Worm (Caenorhabditis elegans) whole organism, late embryonic: ENCODE measurements around the gene K03B4.4.
A peak's percentile ranks its signal among the peaks of the same experiment; 100 is the strongest.

ENCODE experiments used
- C08G9.2 ChIP-seq: sonication (generic microtip); optimal IDR thresholded peaks from 2 replicates; lab custom pipeline; 2016; ENCODE audit warnings: mild to moderate bottlenecking, missing genetic modification characterization, moderate library complexity, missing compliant biosample characterization
- C38D4.7 ChIP-seq: fragments of 200-800 bp; sonication (Bioruptor generic); optimal IDR thresholded peaks from 2 replicates; lab custom pipeline; 2018; ENCODE audit warnings: mild to moderate bottlenecking, missing genetic modification characterization, moderate library complexity, missing compliant biosample characterization
- K02D7.2 ChIP-seq: sonication (generic microtip); optimal IDR thresholded peaks from 2 replicates; lab custom pipeline; 2017; ENCODE audit warnings: mild to moderate bottlenecking, missing genetic modification characterization, missing compliant biosample characterization
- T23F11.4 ChIP-seq: fragments of 200-800 bp; sonication (Bioruptor generic); optimal IDR thresholded peaks from 2 replicates; lab custom pipeline; 2018; ENCODE audit warnings: mild to moderate bottlenecking, missing genetic modification characterization, missing compliant biosample characterization
- ceh-14 ChIP-seq: sonication (generic microtip); optimal IDR thresholded peaks from 2 replicates; lab custom pipeline; 2016; ENCODE audit warnings: missing genotype, missing genetic modification characterization, missing compliant biosample characterization
- ceh-2 ChIP-seq: sonication (generic microtip); optimal IDR thresholded peaks from 2 replicates; lab custom pipeline; 2016; ENCODE audit warnings: missing genotype, missing genetic modification characterization, missing compliant biosample characterization
- ceh-22 ChIP-seq: sonication (generic microtip); optimal IDR thresholded peaks from 2 replicates; lab custom pipeline; 2017; ENCODE audit warnings: missing biosample characterization, missing genetic modification characterization
- ceh-24 ChIP-seq: sonication (generic microtip); optimal IDR thresholded peaks from 2 replicates; lab custom pipeline; 2016; ENCODE audit warnings: mild to moderate bottlenecking, missing genetic modification characterization, missing compliant biosample characterization
- ceh-30 ChIP-seq: fragments of 150-350 bp; optimal IDR thresholded peaks from 2 replicates; lab custom pipeline; 2014; ENCODE audit warnings: missing biosample characterization, missing genetic modification characterization
- ceh-31 ChIP-seq: sonication (generic microtip); optimal IDR thresholded peaks from 2 replicates; lab custom pipeline; 2016; ENCODE audit warnings: missing genetic modification characterization, missing compliant biosample characterization
- ceh-45 ChIP-seq: fragments of 200-800 bp; sonication (Bioruptor generic); IDR thresholded peaks from 2 replicates; pipeline ENCODE4 v1.3.6; 2022; ENCODE audit warnings: missing genetic modification reagents, missing genetic modification characterization, missing compliant biosample characterization
- ceh-48 ChIP-seq: sonication (generic microtip); optimal IDR thresholded peaks from 2 replicates; lab custom pipeline; 2016; ENCODE audit warnings: missing genetic modification characterization, inconsistent platforms, missing compliant biosample characterization
- ceh-6 ChIP-seq: fragments of 200-800 bp; sonication (Bioruptor generic); optimal IDR thresholded peaks from 2 replicates; lab custom pipeline; 2018; ENCODE audit warnings: mild to moderate bottlenecking, missing genetic modification characterization, missing compliant biosample characterization
- ceh-9 ChIP-seq: sonication (generic microtip); optimal IDR thresholded peaks from 2 replicates; lab custom pipeline; 2016; ENCODE audit warnings: mild to moderate bottlenecking, missing genetic modification characterization, inconsistent platforms, missing compliant biosample characterization
- che-1 ChIP-seq: sonication (generic microtip); optimal IDR thresholded peaks from 2 replicates; lab custom pipeline; 2016; ENCODE audit warnings: mild to moderate bottlenecking, missing genetic modification characterization, missing compliant biosample characterization
- dmd-4 ChIP-seq: sonication (generic microtip); optimal IDR thresholded peaks from 2 replicates; lab custom pipeline; 2016; ENCODE audit warnings: borderline replicate concordance, missing genetic modification characterization, missing compliant biosample characterization
- elt-2 ChIP-seq: sonication (generic microtip); optimal IDR thresholded peaks from 2 replicates; lab custom pipeline; 2016; ENCODE audit warnings: missing genetic modification reagents, missing genetic modification characterization, missing compliant biosample characterization
- elt-4 ChIP-seq: sonication (generic microtip); optimal IDR thresholded peaks from 2 replicates; lab custom pipeline; 2016; ENCODE audit warnings: missing genetic modification characterization, missing compliant biosample characterization
- ets-4 ChIP-seq: sonication (generic microtip); optimal IDR thresholded peaks from 2 replicates; lab custom pipeline; 2016; ENCODE audit warnings: missing genetic modification characterization, missing compliant biosample characterization
- eyg-1 ChIP-seq: sonication (generic microtip); optimal IDR thresholded peaks from 2 replicates; lab custom pipeline; 2016; ENCODE audit warnings: missing genotype, missing genetic modification characterization, missing compliant biosample characterization
- fax-1 ChIP-seq: sonication (generic microtip); optimal IDR thresholded peaks from 2 replicates; lab custom pipeline; 2016; ENCODE audit warnings: missing genotype, missing genetic modification characterization, missing compliant biosample characterization
- fkh-10 ChIP-seq: fragments of 150-350 bp; optimal IDR thresholded peaks from 2 replicates; lab custom pipeline; 2014; ENCODE audit warnings: missing biosample characterization, missing genetic modification reagents, missing genetic modification characterization
- hlh-13 ChIP-seq: fragments of 200-800 bp; sonication (Bioruptor generic); optimal IDR thresholded peaks from 2 replicates; lab custom pipeline; 2018; ENCODE audit warnings: mild to moderate bottlenecking, missing genetic modification characterization, missing compliant biosample characterization
- hlh-15 ChIP-seq: sonication (generic microtip); optimal IDR thresholded peaks from 2 replicates; lab custom pipeline; 2016; ENCODE audit warnings: missing genetic modification characterization, missing compliant biosample characterization
- hlh-6 ChIP-seq: sonication (generic microtip); optimal IDR thresholded peaks from 2 replicates; lab custom pipeline; 2016; ENCODE audit warnings: missing genotype, missing genetic modification characterization, missing compliant biosample characterization
- hlh-8 ChIP-seq: sonication (generic microtip); optimal IDR thresholded peaks from 2 replicates; lab custom pipeline; 2016; ENCODE audit warnings: missing genotype, missing genetic modification characterization, missing compliant biosample characterization
- lim-6 ChIP-seq: sonication (generic microtip); optimal IDR thresholded peaks from 2 replicates; lab custom pipeline; 2016; ENCODE audit warnings: missing genetic modification characterization, missing compliant biosample characterization
- madf-2 ChIP-seq: sonication (generic microtip); optimal IDR thresholded peaks from 2 replicates; lab custom pipeline; 2017; ENCODE audit warnings: missing genetic modification characterization, missing compliant biosample characterization
- mec-3 ChIP-seq: sonication (generic microtip); optimal IDR thresholded peaks from 2 replicates; lab custom pipeline; 2016; ENCODE audit warnings: borderline replicate concordance, missing genetic modification characterization, missing compliant biosample characterization
- nfya-1 ChIP-seq: sonication (generic microtip); optimal IDR thresholded peaks from 2 replicates; lab custom pipeline; 2017; ENCODE audit warnings: missing genetic modification characterization, mild to moderate bottlenecking, missing compliant biosample characterization, antibody characterized with exemption, moderate library complexity
- nhr-232 ChIP-seq: sonication (generic microtip); optimal IDR thresholded peaks from 2 replicates; lab custom pipeline; 2016; ENCODE audit warnings: missing genetic modification characterization, missing compliant biosample characterization
- npax-4 ChIP-seq: sonication (generic microtip); optimal IDR thresholded peaks from 2 replicates; lab custom pipeline; 2016; ENCODE audit warnings: missing genetic modification characterization, missing compliant biosample characterization
- odd-2 ChIP-seq: sonication (generic microtip); optimal IDR thresholded peaks from 2 replicates; lab custom pipeline; 2017; ENCODE audit warnings: antibody characterized with exemption, mild to moderate bottlenecking, missing genetic modification characterization, missing compliant biosample characterization
- pha-2 ChIP-seq: sonication (generic microtip); optimal IDR thresholded peaks from 2 replicates; lab custom pipeline; 2017; ENCODE audit warnings: mild to moderate bottlenecking, missing genetic modification characterization, missing compliant biosample characterization
- pha-4 ChIP-seq: fragments of 150-350 bp; optimal IDR thresholded peaks from 2 replicates; lab custom pipeline; 2018; ENCODE audit warnings: missing biosample characterization, missing genetic modification reagents, missing genetic modification characterization
- ref-2 ChIP-seq: sonication (generic microtip); optimal IDR thresholded peaks from 2 replicates; lab custom pipeline; 2016; ENCODE audit warnings: missing genetic modification characterization, missing compliant biosample characterization
- sdc-2 ChIP-seq: sonication (generic microtip); optimal IDR thresholded peaks from 2 replicates; lab custom pipeline; 2016; ENCODE audit warnings: missing genotype, missing genetic modification characterization, missing compliant biosample characterization
- syd-9 ChIP-seq: sonication (generic microtip); optimal IDR thresholded peaks from 2 replicates; lab custom pipeline; 2016; ENCODE audit warnings: mild to moderate bottlenecking, missing genetic modification characterization, moderate library complexity, missing compliant biosample characterization
- tbx-7 ChIP-seq: sonication (generic microtip); optimal IDR thresholded peaks from 2 replicates; lab custom pipeline; 2016; ENCODE audit warnings: missing genotype, missing genetic modification characterization, missing compliant biosample characterization
- ttx-3 ChIP-seq: sonication (generic microtip); optimal IDR thresholded peaks from 2 replicates; lab custom pipeline; 2016; ENCODE audit warnings: missing genetic modification reagents, missing genetic modification characterization, missing compliant biosample characterization
- unc-42 ChIP-seq: sonication (generic microtip); optimal IDR thresholded peaks from 2 replicates; lab custom pipeline; 2016; ENCODE audit warnings: missing genotype, missing genetic modification characterization, missing compliant biosample characterization
- unc-55 ChIP-seq: sonication (generic microtip); optimal IDR thresholded peaks from 2 replicates; lab custom pipeline; 2017; ENCODE audit warnings: missing biosample characterization, missing genetic modification reagents, missing genetic modification characterization
- unc-86 ChIP-seq: sonication (generic microtip); optimal IDR thresholded peaks from 2 replicates; lab custom pipeline; 2016; ENCODE audit warnings: missing genetic modification characterization, missing compliant biosample characterization
- zip-5 ChIP-seq: sonication (generic microtip); optimal IDR thresholded peaks from 2 replicates; lab custom pipeline; 2016; ENCODE audit warnings: missing genetic modification characterization, missing compliant biosample characterization
- ztf-16 ChIP-seq: sonication (generic microtip); optimal IDR thresholded peaks from 2 replicates; lab custom pipeline; 2017; ENCODE audit warnings: missing genetic modification characterization, missing compliant biosample characterization

The K03B4.4 gene

ce11 chrV:4731154-4731961 lies 49.6 kb downstream of the K03B4.4 start, which contains the start of gene F39G3.3 (continued):
- peak; percentile 86 for TF ChIP-seq zip-5
- no peak for TF ChIP-seq ceh-22 (tag; lab: Kevin White, UChicago)
- TF ChIP-seq hlh-15 = peak; percentile 79
- peak; percentile 66 for TF ChIP-seq ets-4 (tag; lab: Kevin White, UChicago)
- TF ChIP-seq C08G9.2 = peak; percentile 68
- peak; percentile 65 for TF ChIP-seq T23F11.4
- peak; percentile 68 for TF ChIP-seq ceh-45
- TF ChIP-seq unc-42 (tag; lab: Kevin White, UChicago) = peak; percentile 92
- TF ChIP-seq ceh-48 (tag; lab: Kevin White, UChicago) = peak; percentile 88
- TF ChIP-seq elt-2 (tag; lab: Kevin White, UChicago) = peak; percentile 95
- peak; percentile 97 for TF ChIP-seq ceh-14
- TF ChIP-seq che-1 (tag; lab: Kevin White, UChicago) = peak; percentile 77
- TF ChIP-seq pha-4 (tag; lab: Kevin White, UChicago) = no peak
- TF ChIP-seq mec-3 (tag; lab: Kevin White, UChicago) = no peak
- peak; percentile 88 for TF ChIP-seq pha-2
- TF ChIP-seq ceh-31 = peak; percentile 89
- peak; percentile 90 for TF ChIP-seq odd-2
- peak; percentile 66 for TF ChIP-seq fkh-10 (GFP tag; lab: Kevin White, UChicago)
- peak; percentile 75 for TF ChIP-seq eyg-1 (tag; lab: Kevin White, UChicago)
- TF ChIP-seq nfya-1 = peak; percentile 89
- peak; percentile 26 for TF ChIP-seq ceh-30 (tag; lab: Kevin White, UChicago)
- TF ChIP-seq dmd-4 (tag; lab: Kevin White, UChicago) = peak; percentile 70
- peak; percentile 54 for TF ChIP-seq tbx-7 (tag; lab: Kevin White, UChicago)
- TF ChIP-seq hlh-6 (tag; lab: Kevin White, UChicago) = peak; percentile 76
- TF ChIP-seq fax-1 (tag; lab: Kevin White, UChicago) = peak; percentile 92
- TF ChIP-seq hlh-8 (tag; lab: Kevin White, UChicago) = peak; percentile 89
- peak; percentile 86 for TF ChIP-seq madf-2
- TF ChIP-seq ceh-24 (tag; lab: Kevin White, UChicago) = peak; percentile 65
- TF ChIP-seq ceh-2 (tag; lab: Kevin White, UChicago) = peak; percentile 91
- no peak for TF ChIP-seq ceh-9
- TF ChIP-seq C38D4.7 (GFP tag; lab: Kevin White, UChicago) = peak; percentile 83
- peak; percentile 80 for TF ChIP-seq npax-4 (tag; lab: Kevin White, UChicago)
- no peak for TF ChIP-seq elt-4
- TF ChIP-seq sdc-2 (tag; lab: Kevin White, UChicago) = peak; percentile 67

DNA sequence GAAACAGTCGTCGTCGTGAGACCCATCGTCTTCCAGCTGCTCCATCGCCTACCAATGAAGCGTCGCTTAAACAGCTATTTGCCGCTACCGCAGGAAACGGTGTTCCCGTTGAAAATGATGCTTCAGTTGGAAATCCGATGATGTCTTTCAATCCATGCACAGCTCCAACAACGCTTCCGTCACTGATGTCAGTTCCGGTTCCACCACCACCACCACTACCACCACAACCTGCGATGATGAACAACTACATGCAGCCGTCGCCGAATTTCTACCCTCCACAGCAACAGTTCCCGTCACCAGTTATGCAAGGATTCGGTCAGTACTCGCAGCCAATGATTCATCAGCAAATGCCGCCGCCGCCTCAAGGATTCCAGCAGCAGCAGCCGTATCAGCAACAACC lies 52.2 kb downstream of the K03B4.4 start:
- TF ChIP-seq unc-86 (tag; lab: Kevin White, UChicago) = no peak
- TF ChIP-seq unc-55 (GFP tag; lab: Kevin White, UChicago) = no peak
- no peak for TF ChIP-seq hlh-13
- no peak for TF ChIP-seq ref-2 (tag; lab: Kevin White, UChicago)
- no peak for TF ChIP-seq ztf-16
- TF ChIP-seq T23F11.4 = no peak
- TF ChIP-seq unc-42 (tag; lab: Kevin White, UChicago) = no peak

- TF ChIP-seq pha-2 = no peak
- no peak for TF ChIP-seq ceh-22 (tag; lab: Kevin White, UChicago)
- no peak for TF ChIP-seq fax-1 (tag; lab: Kevin White, UChicago)
- TF ChIP-seq K02D7.2 (tag; lab: Kevin White, UChicago) = no peak
- TF ChIP-seq ets-4 (tag; lab: Kevin White, UChicago) = no peak
- TF ChIP-seq nhr-232 (tag; lab: Kevin White, UChicago) = no peak
- TF ChIP-seq sdc-2 (tag; lab: Kevin White, UChicago) = no peak
- no peak for TF ChIP-seq tbx-7 (tag; lab: Kevin White, UChicago)
- no peak for TF ChIP-seq C08G9.2
- TF ChIP-seq nfya-1 = no peak
- TF ChIP-seq ttx-3 = no peak
- no peak for TF ChIP-seq ceh-48 (tag; lab: Kevin White, UChicago)
- no peak for TF ChIP-seq hlh-8 (tag; lab: Kevin White, UChicago)
- no peak for TF ChIP-seq pha-4 (tag; lab: Kevin White, UChicago)
- no peak for TF ChIP-seq lim-6
- TF ChIP-seq unc-55 (GFP tag; lab: Kevin White, UChicago) = no peak
- TF ChIP-seq syd-9 (tag; lab: Kevin White, UChicago) = no peak
- TF ChIP-seq ceh-6 (GFP tag; lab: Kevin White, UChicago) = no peak
- no peak for TF ChIP-seq fkh-10 (GFP tag; lab: Kevin White, UChicago)
Observed at ce11 chrV:4734608-4735007, 52.8 kb downstream of the K03B4.4 start.
